Fruit fly (Drosophila melanogaster) whole organism, embryonic: Measurements from ENCODE around the gene CG5070.

Experiments
- ATbp ChIP-seq: fragments of 200-800 bp; sonication (Bioruptor generic); optimal IDR thresholded peaks from 2 replicates; lab custom pipeline; 2017; ENCODE audit warnings: missing biosample characterization, mild to moderate bottlenecking, missing genetic modification characterization, missing genetic modification reagents
- Abd-B ChIP-seq: fragments of 200-800 bp; sonication (Bioruptor generic); optimal IDR thresholded peaks from 2 replicates; lab custom pipeline; 2018; ENCODE audit warnings: missing biosample characterization, mild to moderate bottlenecking, missing genetic modification characterization, moderate library complexity
- CG10979 ChIP-seq: fragments of 200-800 bp; sonication (Bioruptor generic); optimal IDR thresholded peaks from 2 replicates; lab custom pipeline; 2018; ENCODE audit warnings: missing biosample characterization, mild to moderate bottlenecking, missing genetic modification characterization, moderate library complexity
- CG12391 ChIP-seq: fragments of 200-800 bp; sonication (Bioruptor generic); optimal IDR thresholded peaks from 3 replicates; lab custom pipeline; 2018; ENCODE audit warnings: missing biosample characterization, mild to moderate bottlenecking, missing genetic modification characterization, moderate library complexity
- CG12659 ChIP-seq: fragments of 200-800 bp; sonication (Bioruptor generic); optimal IDR thresholded peaks from 3 replicates; lab custom pipeline; 2017; ENCODE audit warnings: mild to moderate bottlenecking, missing biosample characterization, missing genetic modification reagents, missing genetic modification characterization
- CG13894 ChIP-seq: fragments of 200-800 bp; sonication (Bioruptor generic); optimal IDR thresholded peaks from 3 replicates; lab custom pipeline; 2018; ENCODE audit warnings: missing biosample characterization, mild to moderate bottlenecking, missing genetic modification characterization, moderate library complexity
- CG14050 ChIP-seq: fragments of 200-800 bp; sonication (Bioruptor generic); IDR thresholded peaks from 3 replicates; pipeline ENCODE4 v1.3.6; 2022; ENCODE audit warnings: missing biosample characterization, missing genetic modification characterization
- CG16863 ChIP-seq: fragments of 200-800 bp; sonication (Bioruptor generic); optimal IDR thresholded peaks from 3 replicates; lab custom pipeline; 2016; ENCODE audit warnings: missing biosample characterization, missing genetic modification characterization
- CG17186 ChIP-seq: fragments of 200-800 bp; sonication (Bioruptor generic); optimal IDR thresholded peaks from 3 replicates; lab custom pipeline; 2017; ENCODE audit warnings: missing biosample characterization, missing genetic modification reagents, missing genetic modification characterization
- CG17385 ChIP-seq: fragments of 200-800 bp; sonication (Bioruptor generic); optimal IDR thresholded peaks from 3 replicates; lab custom pipeline; 2018; ENCODE audit warnings: missing biosample characterization, mild to moderate bottlenecking, missing genetic modification characterization
- CG18476 ChIP-seq: fragments of 200-800 bp; sonication (Bioruptor generic); optimal IDR thresholded peaks from 2 replicates; lab custom pipeline; 2016; ENCODE audit warnings: missing biosample characterization, mild to moderate bottlenecking, missing genetic modification characterization
- CG32767 ChIP-seq: fragments of 200-800 bp; sonication (Bioruptor generic); IDR thresholded peaks from 2 replicates; pipeline ENCODE4 v1.3.6; 2022; ENCODE audit warnings: missing biosample characterization, missing genetic modification characterization
- CG3281 ChIP-seq: fragments of 200-800 bp; sonication (Bioruptor generic); optimal IDR thresholded peaks from 3 replicates; lab custom pipeline; 2017; ENCODE audit warnings: missing biosample characterization, mild to moderate bottlenecking, missing genetic modification characterization
- CG4617 ChIP-seq: fragments of 200-800 bp; sonication (Bioruptor generic); optimal IDR thresholded peaks from 3 replicates; lab custom pipeline; 2016; ENCODE audit warnings: missing biosample characterization, missing genetic modification characterization, borderline replicate concordance
- CG4820 ChIP-seq: fragments of 200-800 bp; sonication (Bioruptor generic); optimal IDR thresholded peaks from 3 replicates; lab custom pipeline; 2016; ENCODE audit warnings: missing biosample characterization, missing genetic modification characterization
- Chrac-16 ChIP-seq: fragments of 200-800 bp; sonication (Bioruptor generic); optimal IDR thresholded peaks from 3 replicates; lab custom pipeline; 2016; ENCODE audit warnings: missing biosample characterization, missing genetic modification characterization
- D19A ChIP-seq: fragments of 200-800 bp; optimal IDR thresholded peaks from 3 replicates; lab custom pipeline; 2019; ENCODE audit warnings: missing biosample characterization, mild to moderate bottlenecking, missing genetic modification characterization, moderate library complexity
- Doc3 ChIP-seq: fragments of 200-800 bp; sonication (Bioruptor generic); IDR thresholded peaks from 3 replicates; pipeline ENCODE4 v1.3.6; 2022; ENCODE audit warnings: missing biosample characterization, missing genetic modification characterization; ENCODE audit not compliant: partially characterized antibody
- Dp ChIP-seq: fragments of 200-800 bp; sonication (Bioruptor generic); optimal IDR thresholded peaks from 2 replicates; lab custom pipeline; 2018; ENCODE audit warnings: missing biosample characterization, mild to moderate bottlenecking, missing genetic modification characterization, moderate library complexity
- GATAe ChIP-seq: fragments of 200-800 bp; sonication (Bioruptor generic); conservative IDR thresholded peaks from 2 replicates; pipeline ENCODE4 v1.3.6; 2022; ENCODE audit warnings: missing biosample characterization, missing genetic modification characterization
- Gug ChIP-seq: fragments of 200-800 bp; sonication (Bioruptor generic); IDR thresholded peaks from 4 replicates; pipeline ENCODE4 v1.3.6; 2022; ENCODE audit warnings: missing biosample characterization, missing genetic modification characterization
- Med ChIP-seq: fragments of 200-800 bp; sonication (Bioruptor generic); peaks from one replicate; lab custom pipeline; 2016; ENCODE audit warnings: missing biosample characterization, missing genetic modification characterization, mild to moderate bottlenecking, inconsistent platforms, moderate library complexity
- Nf-YC ChIP-seq: fragments of 200-800 bp; optimal IDR thresholded peaks from 3 replicates; lab custom pipeline; 2019; ENCODE audit warnings: missing biosample characterization, mild to moderate bottlenecking, missing genetic modification characterization, moderate library complexity
- Pdp1 ChIP-seq, 2 experiments: fragments of 200-800 bp; sonication (Bioruptor generic); optimal IDR thresholded peaks; 3 replicates each; lab custom pipeline; 2016; ENCODE audit warnings: missing biosample characterization in 2 of 2, missing genetic modification characterization in 2 of 2, mild to moderate bottlenecking in 1 of 2, moderate library complexity in 1 of 2
- Rx ChIP-seq: fragments of 200-800 bp; sonication (Bioruptor generic); IDR thresholded peaks from 2 replicates; pipeline ENCODE4 v1.3.6; 2022; ENCODE audit warnings: missing biosample characterization, missing genetic modification characterization
- Scr ChIP-seq: fragments of 200-800 bp; sonication (Bioruptor generic); IDR thresholded peaks from 2 replicates; pipeline ENCODE4 v1.3.6; 2022; ENCODE audit warnings: missing biosample characterization, missing genetic modification characterization; ENCODE audit not compliant: partially characterized antibody
- Xbp1 ChIP-seq: fragments of 200-800 bp; sonication (Bioruptor generic); optimal IDR thresholded peaks from 3 replicates; lab custom pipeline; 2016; ENCODE audit warnings: missing biosample characterization, mild to moderate bottlenecking, missing genetic modification characterization
- ab ChIP-seq: fragments of 200-800 bp; sonication (Bioruptor generic); optimal IDR thresholded peaks from 2 replicates; lab custom pipeline; 2016; ENCODE audit warnings: missing biosample characterization, missing genetic modification characterization
- cas ChIP-seq: fragments of 200-800 bp; sonication (Bioruptor generic); IDR thresholded peaks from 2 replicates; pipeline ENCODE4 v1.3.6; 2022; ENCODE audit warnings: missing biosample characterization, missing genetic modification characterization
- caup ChIP-seq: fragments of 200-800 bp; sonication (Bioruptor generic); optimal IDR thresholded peaks from 3 replicates; lab custom pipeline; 2017; ENCODE audit warnings: missing biosample characterization, mild to moderate bottlenecking, missing genetic modification characterization, moderate library complexity; ENCODE audit not compliant: severe bottlenecking
- croc ChIP-seq: fragments of 200-800 bp; sonication (Bioruptor generic); conservative IDR thresholded peaks from 3 replicates; pipeline ENCODE4 v1.3.6; 2022; ENCODE audit warnings: missing biosample characterization, missing genetic modification characterization
- dm ChIP-seq: fragments of 200-800 bp; sonication (Bioruptor generic); optimal IDR thresholded peaks from 3 replicates; lab custom pipeline; 2016; ENCODE audit warnings: missing biosample characterization, missing genetic modification characterization
- en ChIP-seq: fragments of 200-800 bp; sonication (Bioruptor generic); optimal IDR thresholded peaks from 2 replicates; lab custom pipeline; 2016; ENCODE audit warnings: missing biosample characterization, missing genetic modification characterization
- esg ChIP-seq: fragments of 200-800 bp; sonication (Bioruptor generic); conservative IDR thresholded peaks from 2 replicates; pipeline ENCODE4 v1.3.6; 2022; ENCODE audit warnings: missing biosample characterization, missing genetic modification characterization
- exex ChIP-seq: fragments of 200-800 bp; sonication (Bioruptor generic); optimal IDR thresholded peaks from 4 replicates; lab custom pipeline; 2018; ENCODE audit warnings: missing biosample characterization, mild to moderate bottlenecking, missing genetic modification characterization, moderate library complexity
- fd96Cb ChIP-seq: fragments of 200-800 bp; sonication (Bioruptor generic); optimal IDR thresholded peaks from 2 replicates; lab custom pipeline; 2018; ENCODE audit warnings: missing biosample characterization, mild to moderate bottlenecking, missing genetic modification characterization, moderate library complexity
- grau ChIP-seq: fragments of 200-800 bp; optimal IDR thresholded peaks from 3 replicates; lab custom pipeline; 2019; ENCODE audit warnings: missing biosample characterization, mild to moderate bottlenecking, missing genetic modification characterization, moderate library complexity
- jing ChIP-seq: fragments of 200-800 bp; sonication (Bioruptor generic); optimal IDR thresholded peaks from 2 replicates; lab custom pipeline; 2018; ENCODE audit warnings: missing biosample characterization, mild to moderate bottlenecking, missing genetic modification characterization
- lab ChIP-seq: fragments of 200-800 bp; sonication (Bioruptor generic); optimal IDR thresholded peaks from 3 replicates; lab custom pipeline; 2017; ENCODE audit warnings: missing biosample characterization, missing genetic modification characterization, mild to moderate bottlenecking, moderate library complexity, missing genetic modification reagents
- mam ChIP-seq: fragments of 200-800 bp; sonication (Bioruptor generic); optimal IDR thresholded peaks from 3 replicates; lab custom pipeline; 2016; ENCODE audit warnings: missing biosample characterization, missing genetic modification characterization
- onecut ChIP-seq: fragments of 200-800 bp; sonication (Bioruptor generic); IDR thresholded peaks from 2 replicates; pipeline ENCODE4 v1.3.6; 2022; ENCODE audit warnings: missing biosample characterization, missing genetic modification characterization
- phol ChIP-seq: fragments of 200-800 bp; sonication (Bioruptor generic); optimal IDR thresholded peaks from 3 replicates; lab custom pipeline; 2018; ENCODE audit warnings: missing biosample characterization, mild to moderate bottlenecking, missing genetic modification characterization, moderate library complexity
- ranshi ChIP-seq: fragments of 200-800 bp; sonication (Bioruptor generic); IDR thresholded peaks from 2 replicates; pipeline ENCODE4 v1.3.6; 2022; ENCODE audit warnings: missing biosample characterization, missing genetic modification characterization
- scrt ChIP-seq: fragments of 200-800 bp; sonication (Bioruptor generic); optimal IDR thresholded peaks from 2 replicates; lab custom pipeline; 2018; ENCODE audit warnings: missing biosample characterization, mild to moderate bottlenecking, missing genetic modification characterization, moderate library complexity
- sd ChIP-seq: fragments of 200-800 bp; sonication (Bioruptor generic); optimal IDR thresholded peaks from 3 replicates; lab custom pipeline; 2018; ENCODE audit warnings: missing biosample characterization, mild to moderate bottlenecking, missing genetic modification characterization, moderate library complexity
- zen2 ChIP-seq: fragments of 200-800 bp; sonication (Bioruptor generic); IDR thresholded peaks from 3 replicates; pipeline ENCODE4 v1.3.6; 2022; ENCODE audit warnings: missing biosample characterization, missing genetic modification characterization; ENCODE audit not compliant: partially characterized antibody
- zf30C ChIP-seq: fragments of 200-800 bp; sonication (Bioruptor generic); optimal IDR thresholded peaks from 3 replicates; lab custom pipeline; 2018; ENCODE audit warnings: missing biosample characterization, mild to moderate bottlenecking, missing genetic modification characterization

Gene CG5070

dm6 chrX:17180523-17180922 lies 22.4 kb upstream of the CG5070 start:
- TF ChIP-seq mam (no peak), scrt (GFP tag; lab: Kevin White, UChicago) (no peak), CG4617 (GFP tag; lab: Kevin White, UChicago) (no peak), croc (GFP tag; lab: Robert Waterston, UW) (no peak), exex (peak; percentile 62), CG4820 (GFP tag; lab: Kevin White, UChicago) (no peak), sd (tag; lab: Kevin White, UChicago) (peak; percentile 75), CG12659 (GFP tag; lab: Kevin White, UChicago) (no peak), en (no peak)

- TF ChIP-seq fd96Cb (tag; lab: Kevin White, UChicago) (peak; percentile 35), CG17186 (GFP tag; lab: Kevin White, UChicago) (no peak), Nf-YC (peak; percentile 9), Chrac-16 (GFP tag; lab: Kevin White, UChicago) (no peak), Dp (no peak), CG16863 (GFP tag; lab: Kevin White, UChicago) (no peak), grau (tag; lab: Kevin White, UChicago) (peak; percentile 38), CG12391 (peak; percentile 23), CG10979 (tag; lab: Kevin White, UChicago) (peak; percentile 42), dm (no peak), CG14050 (GFP tag; lab: Robert Waterston, UW) (no peak), Doc3 (GFP tag; lab: Robert Waterston, UW) (no peak), caup (GFP tag; lab: Kevin White, UChicago) (peak; percentile 1), CG32767 (GFP tag; lab: Robert Waterston, UW) (no peak), onecut (GFP tag; lab: Robert Waterston, UW) (no peak), ATbp (GFP tag; lab: Kevin White, UChicago) (no peak), esg (no peak), jing (GFP tag; lab: Kevin White, UChicago) (no peak), Med (GFP tag; lab: Kevin White, UChicago) (peak; percentile 36), Pdp1 (GFP tag; optimal IDR thresholded peaks at IDR 0.05; lab: Kevin White, UChicago) (peak in 1 of 2 experiments; percentile 7), ranshi (GFP tag; lab: Robert Waterston, UW) (peak; percentile 31; the same call in 1 of the 2 replicates), D19A (tag; lab: Kevin White, UChicago) (peak; percentile 48), ab (GFP tag; lab: Kevin White, UChicago) (no peak), Abd-B (GFP tag; lab: Kevin White, UChicago) (no peak), zf30C (GFP tag; lab: Kevin White, UChicago) (no peak), Rx (no peak), CG3281 (peak; percentile 12), GATAe (GFP tag; lab: Robert Waterston, UW) (no peak), CG18476 (GFP tag; lab: Kevin White, UChicago) (no peak), Gug (GFP tag; lab: Robert Waterston, UW) (no peak), Scr (GFP tag; lab: Robert Waterston, UW) (no peak), zen2 (GFP tag; lab: Robert Waterston, UW) (no peak), Xbp1 (GFP tag; lab: Kevin White, UChicago) (peak; percentile 18), cas (GFP tag; lab: Robert Waterston, UW) (no peak), CG17385 (GFP tag; lab: Kevin White, UChicago) (peak; percentile 3), phol (tag; lab: Kevin White, UChicago) (peak; percentile 39), lab (GFP tag; lab: Kevin White, UChicago) (peak; percentile 55), CG13894 (tag; lab: Kevin White, UChicago) (no peak)
These were observed 21.4 kb upstream of the CG5070 start for dm6 chrX:17181264-17182198.
